Fruit fly (Drosophila melanogaster) whole organism: Measurements from ENCODE around the gene CG8519.

Experiments
- CG8478 ChIP-seq: fragments of >200 bp; optimal IDR thresholded peaks from 2 replicates; lab custom pipeline; 2018; ENCODE audit warnings: inconsistent platforms
- psq ChIP-seq: fragments of >200 bp; optimal IDR thresholded peaks from 2 replicates; lab custom pipeline; 2017

DNA sequence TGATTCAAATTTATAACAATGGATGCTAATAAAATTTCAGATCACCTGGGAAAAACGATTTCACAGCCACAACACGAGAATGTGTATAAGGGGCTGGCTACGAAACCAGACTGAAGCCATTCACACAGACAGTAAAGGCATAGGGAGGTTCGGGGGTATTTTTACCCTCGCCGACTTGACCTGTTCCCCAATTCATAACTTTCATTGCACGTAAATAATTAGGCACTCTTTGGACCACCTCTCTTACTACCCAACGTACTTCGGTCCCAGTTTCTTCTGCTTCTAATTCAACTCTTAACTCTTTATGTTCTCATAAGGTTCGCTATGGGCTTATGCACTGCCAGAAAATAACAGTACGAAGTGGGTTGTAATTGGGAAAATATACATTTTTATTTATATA, 39.1 kb upstream of the CG8519 start, which contains the start of gene eIF4E4:
- TF ChIP-seq psq (lab: Kevin White, UChicago) (no peak), CG8478 (no peak)
